Worm (Caenorhabditis elegans) whole organism, L3 larva: ENCODE results near the gene clec-157.

Source experiments
- ama-1 ChIP-seq: fragments of 150-350 bp; optimal IDR thresholded peaks from 2 replicates; lab custom pipeline; 2018
- elt-2 ChIP-seq: sonication (generic microtip); optimal IDR thresholded peaks from 2 replicates; lab custom pipeline; 2016; ENCODE audit warnings: missing genetic modification reagents, mild to moderate bottlenecking, missing genetic modification characterization, missing compliant biosample characterization
- elt-3 ChIP-seq, 3 experiments: fragments of 150-350 bp in 1 of 3; sonication (generic microtip) in 2 of 3; optimal IDR thresholded peaks; 2 replicates in 2 of 3; 4 replicates in 1 of 3; lab custom pipeline; 2014 to 2017; ENCODE audit warnings: missing biosample characterization in 3 of 3, missing genetic modification characterization in 3 of 3
- fkh-10 ChIP-seq: sonication (generic microtip); optimal IDR thresholded peaks from 2 replicates; lab custom pipeline; 2017; ENCODE audit warnings: missing biosample characterization, missing genetic modification reagents, missing genetic modification characterization
- fos-1 ChIP-seq: fragments of 150-350 bp; optimal IDR thresholded peaks from 2 replicates; lab custom pipeline; 2014; ENCODE audit warnings: missing biosample characterization, missing genetic modification characterization
- hmg-11 ChIP-seq: sonication (generic microtip); optimal IDR thresholded peaks from 2 replicates; lab custom pipeline; 2016; ENCODE audit warnings: missing genetic modification characterization, missing compliant biosample characterization
- mdl-1 ChIP-seq: fragments of 150-350 bp; optimal IDR thresholded peaks from 2 replicates; lab custom pipeline; 2014; ENCODE audit warnings: missing biosample characterization, missing genetic modification characterization
- nhr-76 ChIP-seq: fragments of 150-350 bp; sonication (generic microtip); optimal IDR thresholded peaks from 5 replicates; lab custom pipeline; 2014; ENCODE audit warnings: missing biosample characterization, missing genetic modification characterization
- unc-62 ChIP-seq: fragments of 150-350 bp; sonication (generic microtip); optimal IDR thresholded peaks from 4 replicates; lab custom pipeline; 2014; ENCODE audit warnings: missing biosample characterization, missing genetic modification reagents, missing genetic modification characterization

ce11 chrIII:4859039-4859438 is 14.8 kb upstream of the clec-157 start, which contains the start of gene C35D10.6:
- TF ChIP-seq elt-3 (tag; optimal IDR thresholded peaks at IDR 0.05; lab: Kevin White, UChicago) = no peak
- TF ChIP-seq fos-1 (tag; lab: Kevin White, UChicago) = no peak
- TF ChIP-seq elt-2 (tag; lab: Kevin White, UChicago) = no peak
- no peak for TF ChIP-seq unc-62 (GFP tag; lab: Kevin White, UChicago)
- TF ChIP-seq hmg-11 (tag; lab: Kevin White, UChicago) = no peak
- TF ChIP-seq ama-1 (lab: Kevin White, UChicago) = no peak
- no peak for TF ChIP-seq fkh-10 (GFP tag; lab: Kevin White, UChicago)
- no peak for TF ChIP-seq mdl-1 (tag; lab: Kevin White, UChicago)
- no peak for TF ChIP-seq nhr-76 (tag; lab: Kevin White, UChicago)
